Worm (Caenorhabditis elegans) whole organism, late embryonic: ENCODE results near the gene T28A11.4.

Experiments used
- C08G9.2 ChIP-seq: sonication (generic microtip); optimal IDR thresholded peaks from 2 replicates; lab custom pipeline; 2016; ENCODE audit warnings: mild to moderate bottlenecking, missing genetic modification characterization, moderate library complexity, missing compliant biosample characterization
- C38D4.7 ChIP-seq: fragments of 200-800 bp; sonication (Bioruptor generic); optimal IDR thresholded peaks from 2 replicates; lab custom pipeline; 2018; ENCODE audit warnings: mild to moderate bottlenecking, missing genetic modification characterization, moderate library complexity, missing compliant biosample characterization
- K02D7.2 ChIP-seq: sonication (generic microtip); optimal IDR thresholded peaks from 2 replicates; lab custom pipeline; 2017; ENCODE audit warnings: mild to moderate bottlenecking, missing genetic modification characterization, missing compliant biosample characterization
- T23F11.4 ChIP-seq: fragments of 200-800 bp; sonication (Bioruptor generic); optimal IDR thresholded peaks from 2 replicates; lab custom pipeline; 2018; ENCODE audit warnings: mild to moderate bottlenecking, missing genetic modification characterization, missing compliant biosample characterization
- ahr-1 ChIP-seq: sonication (generic microtip); optimal IDR thresholded peaks from 2 replicates; lab custom pipeline; 2016; ENCODE audit warnings: missing genetic modification characterization, missing compliant biosample characterization
- ceh-14 ChIP-seq: sonication (generic microtip); optimal IDR thresholded peaks from 2 replicates; lab custom pipeline; 2016; ENCODE audit warnings: missing genotype, missing genetic modification characterization, missing compliant biosample characterization
- ceh-18 ChIP-seq: sonication (generic microtip); optimal IDR thresholded peaks from 2 replicates; lab custom pipeline; 2016; ENCODE audit warnings: missing genetic modification characterization, missing compliant biosample characterization
- ceh-19 ChIP-seq: fragments of 200-800 bp; sonication (Bioruptor generic); optimal IDR thresholded peaks from 2 replicates; lab custom pipeline; 2018; ENCODE audit warnings: mild to moderate bottlenecking, missing genetic modification characterization, missing compliant biosample characterization
- ceh-22 ChIP-seq: sonication (generic microtip); optimal IDR thresholded peaks from 2 replicates; lab custom pipeline; 2017; ENCODE audit warnings: missing biosample characterization, missing genetic modification characterization
- ceh-24 ChIP-seq: sonication (generic microtip); optimal IDR thresholded peaks from 2 replicates; lab custom pipeline; 2016; ENCODE audit warnings: mild to moderate bottlenecking, missing genetic modification characterization, missing compliant biosample characterization
- ceh-30 ChIP-seq: fragments of 150-350 bp; optimal IDR thresholded peaks from 2 replicates; lab custom pipeline; 2014; ENCODE audit warnings: missing biosample characterization, missing genetic modification characterization
- ceh-34 ChIP-seq: sonication (generic microtip); optimal IDR thresholded peaks from 2 replicates; lab custom pipeline; 2016; ENCODE audit warnings: mild to moderate bottlenecking, missing genetic modification characterization, missing compliant biosample characterization
- ceh-6 ChIP-seq: fragments of 200-800 bp; sonication (Bioruptor generic); optimal IDR thresholded peaks from 2 replicates; lab custom pipeline; 2018; ENCODE audit warnings: mild to moderate bottlenecking, missing genetic modification characterization, missing compliant biosample characterization
- che-1 ChIP-seq: sonication (generic microtip); optimal IDR thresholded peaks from 2 replicates; lab custom pipeline; 2016; ENCODE audit warnings: mild to moderate bottlenecking, missing genetic modification characterization, missing compliant biosample characterization
- dve-1 ChIP-seq: sonication (generic microtip); optimal IDR thresholded peaks from 2 replicates; lab custom pipeline; 2017; ENCODE audit warnings: antibody characterized with exemption, mild to moderate bottlenecking, missing genetic modification characterization, missing compliant biosample characterization
- eyg-1 ChIP-seq: sonication (generic microtip); optimal IDR thresholded peaks from 2 replicates; lab custom pipeline; 2016; ENCODE audit warnings: missing genotype, missing genetic modification characterization, missing compliant biosample characterization
- fkh-10 ChIP-seq: fragments of 150-350 bp; optimal IDR thresholded peaks from 2 replicates; lab custom pipeline; 2014; ENCODE audit warnings: missing biosample characterization, missing genetic modification reagents, missing genetic modification characterization
- gmeb-2 ChIP-seq: sonication (generic microtip); optimal IDR thresholded peaks from 2 replicates; lab custom pipeline; 2016; ENCODE audit warnings: missing genetic modification characterization, inconsistent platforms, missing compliant biosample characterization
- hlh-15 ChIP-seq: sonication (generic microtip); optimal IDR thresholded peaks from 2 replicates; lab custom pipeline; 2016; ENCODE audit warnings: missing genetic modification characterization, missing compliant biosample characterization
- hlh-30 ChIP-seq: sonication (generic microtip); optimal IDR thresholded peaks from 2 replicates; lab custom pipeline; 2017; ENCODE audit warnings: antibody characterized with exemption, missing genetic modification characterization, missing compliant biosample characterization; ENCODE audit not compliant: insufficient read depth
- hlh-6 ChIP-seq: sonication (generic microtip); optimal IDR thresholded peaks from 2 replicates; lab custom pipeline; 2016; ENCODE audit warnings: missing genotype, missing genetic modification characterization, missing compliant biosample characterization
- hlh-8 ChIP-seq: sonication (generic microtip); optimal IDR thresholded peaks from 2 replicates; lab custom pipeline; 2016; ENCODE audit warnings: missing genotype, missing genetic modification characterization, missing compliant biosample characterization
- lin-11 ChIP-seq: fragments of 200-800 bp; sonication (Bioruptor generic); optimal IDR thresholded peaks from 2 replicates; lab custom pipeline; 2018; ENCODE audit warnings: mild to moderate bottlenecking, missing genetic modification characterization, missing compliant biosample characterization
- mec-3 ChIP-seq: sonication (generic microtip); optimal IDR thresholded peaks from 2 replicates; lab custom pipeline; 2016; ENCODE audit warnings: borderline replicate concordance, missing genetic modification characterization, missing compliant biosample characterization
- nhr-232 ChIP-seq: sonication (generic microtip); optimal IDR thresholded peaks from 2 replicates; lab custom pipeline; 2016; ENCODE audit warnings: missing genetic modification characterization, missing compliant biosample characterization
- pag-3 ChIP-seq: sonication (generic microtip); optimal IDR thresholded peaks from 2 replicates; lab custom pipeline; 2016; ENCODE audit warnings: missing compliant biosample characterization, missing genetic modification characterization, borderline replicate concordance
- pha-4 ChIP-seq: fragments of 150-350 bp; optimal IDR thresholded peaks from 2 replicates; lab custom pipeline; 2018; ENCODE audit warnings: missing biosample characterization, missing genetic modification reagents, missing genetic modification characterization
- pros-1 ChIP-seq: fragments of 150-350 bp; optimal IDR thresholded peaks from 2 replicates; lab custom pipeline; 2014; ENCODE audit warnings: missing biosample characterization, missing genetic modification reagents, missing genetic modification characterization
- ref-2 ChIP-seq: sonication (generic microtip); optimal IDR thresholded peaks from 2 replicates; lab custom pipeline; 2016; ENCODE audit warnings: missing genetic modification characterization, missing compliant biosample characterization
- sox-2 ChIP-seq: fragments of 200-800 bp; sonication (Bioruptor generic); IDR thresholded peaks from 2 replicates; pipeline ENCODE4 v1.3.6; 2022; ENCODE audit warnings: missing genetic modification reagents, missing genetic modification characterization, missing compliant biosample characterization
- sox-4 ChIP-seq: sonication (generic microtip); optimal IDR thresholded peaks from 2 replicates; lab custom pipeline; 2017; ENCODE audit warnings: mild to moderate bottlenecking, missing genetic modification characterization, inconsistent platforms, missing compliant biosample characterization
- syd-9 ChIP-seq: sonication (generic microtip); optimal IDR thresholded peaks from 2 replicates; lab custom pipeline; 2016; ENCODE audit warnings: mild to moderate bottlenecking, missing genetic modification characterization, moderate library complexity, missing compliant biosample characterization
- tbx-2 ChIP-seq: sonication (generic microtip); optimal IDR thresholded peaks from 2 replicates; lab custom pipeline; 2016; ENCODE audit warnings: missing genetic modification characterization, missing compliant biosample characterization
- unc-42 ChIP-seq: sonication (generic microtip); optimal IDR thresholded peaks from 2 replicates; lab custom pipeline; 2016; ENCODE audit warnings: missing genotype, missing genetic modification characterization, missing compliant biosample characterization
- unc-86 ChIP-seq: sonication (generic microtip); optimal IDR thresholded peaks from 2 replicates; lab custom pipeline; 2016; ENCODE audit warnings: missing genetic modification characterization, missing compliant biosample characterization

The T28A11.4 gene

ce11 chrV:3295368-3295767 is 21.5 kb downstream of the T28A11.4 start:
- no peak for TF ChIP-seq tbx-2 (tag; lab: Kevin White, UChicago)
- TF ChIP-seq T23F11.4 (GFP tag; lab: Kevin White, UChicago), result no peak
- TF ChIP-seq syd-9 (tag; lab: Kevin White, UChicago), result no peak
- TF ChIP-seq ceh-18 (tag; lab: Kevin White, UChicago), result no peak
- TF ChIP-seq ceh-34, result no peak

- TF ChIP-seq ceh-24 (tag; lab: Kevin White, UChicago) (no peak), gmeb-2 (no peak), ceh-22 (tag; lab: Kevin White, UChicago) (no peak), ref-2 (tag; lab: Kevin White, UChicago) (no peak), pros-1 (no peak), unc-86 (no peak), pag-3 (no peak), sox-4 (no peak), mec-3 (tag; lab: Kevin White, UChicago) (no peak), eyg-1 (tag; lab: Kevin White, UChicago) (no peak), hlh-6 (tag; lab: Kevin White, UChicago) (no peak), ahr-1 (tag; lab: Kevin White, UChicago) (no peak), sox-2 (no peak), ceh-19 (GFP tag; lab: Kevin White, UChicago) (no peak), C08G9.2 (tag; lab: Kevin White, UChicago) (no peak), ceh-6 (GFP tag; lab: Kevin White, UChicago) (no peak), unc-42 (tag; lab: Kevin White, UChicago) (no peak), pha-4 (tag; lab: Kevin White, UChicago) (no peak), fkh-10 (GFP tag; lab: Kevin White, UChicago) (no peak)
Observed at ce11 chrV:3297764-3298163, 23.9 kb downstream of the T28A11.4 start, which contains the start of gene srx-122. TSS of gene srx-122 (minus strand) at chrV:3297864.

- no peak for TF ChIP-seq ceh-14
Observed at ce11 chrV:3299437-3299836, 25.6 kb downstream of the T28A11.4 start.

ce11 chrV:3301898-3302297 is 28.0 kb downstream of the T28A11.4 start, which contains the start of gene srbc-1:
TSS of gene srbc-1 (minus strand) at chrV:3301998.
- TF ChIP-seq hlh-6 (tag; lab: Kevin White, UChicago) (no peak), pag-3 (no peak), lin-11 (tag; lab: Kevin White, UChicago) (no peak), ceh-24 (tag; lab: Kevin White, UChicago) (no peak), pha-4 (tag; lab: Kevin White, UChicago) (no peak), nhr-232 (tag; lab: Kevin White, UChicago) (no peak), dve-1 (no peak), ceh-30 (tag; lab: Kevin White, UChicago) (no peak), ceh-22 (tag; lab: Kevin White, UChicago) (no peak), C38D4.7 (no peak), che-1 (tag; lab: Kevin White, UChicago) (no peak), hlh-30 (tag; lab: Kevin White, UChicago) (no peak), ceh-14 (no peak)

ce11 chrV:3308169-3308568 is 34.3 kb downstream of the T28A11.4 start, which contains the start of gene srbc-3:
TSS of gene srbc-3 (plus strand) at chrV:3308469.
- TF ChIP-seq K02D7.2 (tag; lab: Kevin White, UChicago), result no peak
- no peak for TF ChIP-seq hlh-15 (tag; lab: Kevin White, UChicago)
- no peak for TF ChIP-seq hlh-8
- TF ChIP-seq ceh-14, result no peak
- no peak for TF ChIP-seq ceh-6 (GFP tag; lab: Kevin White, UChicago)
